Fruit fly (Drosophila melanogaster) whole organism, embryonic: ENCODE measurements around the gene Gad1.
A peak's percentile ranks its signal among the peaks of the same experiment; 100 is the strongest.

Experiments
- Asciz ChIP-seq: fragments of 200-800 bp; sonication (Bioruptor generic); optimal IDR thresholded peaks from 2 replicates; lab custom pipeline; 2017; ENCODE audit warnings: missing biosample characterization, mild to moderate bottlenecking, missing genetic modification characterization, missing genetic modification reagents
- B-H1 ChIP-seq: fragments of 200-800 bp; sonication (Bioruptor generic); IDR thresholded peaks from 3 replicates; pipeline ENCODE4 v1.3.6; 2022; ENCODE audit warnings: missing biosample characterization, missing genetic modification characterization
- BtbVII ChIP-seq: fragments of 200-800 bp; sonication (Bioruptor generic); optimal IDR thresholded peaks from 3 replicates; lab custom pipeline; 2017; ENCODE audit warnings: missing biosample characterization, mild to moderate bottlenecking, missing genetic modification characterization
- CG10431 ChIP-seq: fragments of 200-800 bp; sonication (Bioruptor generic); optimal IDR thresholded peaks from 3 replicates; lab custom pipeline; 2018; ENCODE audit warnings: missing biosample characterization, mild to moderate bottlenecking, missing genetic modification characterization
- CG11456 ChIP-seq: fragments of 200-800 bp; sonication (Bioruptor generic); IDR thresholded peaks from 3 replicates; pipeline ENCODE4 v1.3.6; 2022; ENCODE audit warnings: missing biosample characterization, missing genetic modification characterization
- CG12071 ChIP-seq: fragments of 200-800 bp; sonication (Bioruptor generic); optimal IDR thresholded peaks from 3 replicates; lab custom pipeline; 2018; ENCODE audit warnings: missing biosample characterization, mild to moderate bottlenecking, missing genetic modification characterization
- CG12155 ChIP-seq: fragments of 200-800 bp; sonication (Bioruptor generic); optimal IDR thresholded peaks from 3 replicates; lab custom pipeline; 2016; ENCODE audit warnings: missing biosample characterization, missing genetic modification characterization
- CG13287 ChIP-seq: fragments of 200-800 bp; sonication (Bioruptor generic); IDR thresholded peaks from 2 replicates; pipeline ENCODE4 v1.3.6; 2022; ENCODE audit warnings: missing biosample characterization, missing genetic modification characterization; ENCODE audit not compliant: partially characterized antibody
- CG18764 ChIP-seq: fragments of 200-800 bp; sonication (Bioruptor generic); optimal IDR thresholded peaks from 3 replicates; lab custom pipeline; 2016; ENCODE audit warnings: missing biosample characterization, missing genetic modification characterization
- CG3163 ChIP-seq: fragments of 200-800 bp; sonication (Bioruptor generic); optimal IDR thresholded peaks from 3 replicates; lab custom pipeline; 2016; ENCODE audit warnings: missing biosample characterization, missing genetic modification characterization
- CG32772 ChIP-seq: fragments of 200-800 bp; sonication (Bioruptor generic); IDR thresholded peaks from 2 replicates; pipeline ENCODE4 v1.3.6; 2022; ENCODE audit warnings: missing biosample characterization, missing genetic modification characterization
- CG3281 ChIP-seq: fragments of 200-800 bp; sonication (Bioruptor generic); optimal IDR thresholded peaks from 3 replicates; lab custom pipeline; 2017; ENCODE audit warnings: missing biosample characterization, mild to moderate bottlenecking, missing genetic modification characterization
- CG42726 ChIP-seq: fragments of 200-800 bp; sonication (Bioruptor generic); IDR thresholded peaks from 2 replicates; pipeline ENCODE4 v1.3.6; 2022; ENCODE audit warnings: missing biosample characterization, missing genetic modification characterization; ENCODE audit not compliant: partially characterized antibody
- CG4617 ChIP-seq: fragments of 200-800 bp; sonication (Bioruptor generic); optimal IDR thresholded peaks from 3 replicates; lab custom pipeline; 2016; ENCODE audit warnings: missing biosample characterization, missing genetic modification characterization, borderline replicate concordance
- CG5180 ChIP-seq: fragments of 200-800 bp; sonication (Bioruptor generic); optimal IDR thresholded peaks from 3 replicates; lab custom pipeline; 2017; ENCODE audit warnings: missing biosample characterization, missing genetic modification characterization, mild to moderate bottlenecking, moderate library complexity, missing genetic modification reagents
- CG6791 ChIP-seq: fragments of 200-800 bp; sonication (Bioruptor generic); IDR thresholded peaks from 3 replicates; pipeline ENCODE4 v1.3.6; 2022; ENCODE audit warnings: missing biosample characterization, missing genetic modification characterization; ENCODE audit not compliant: partially characterized antibody
- CG8478 ChIP-seq: fragments of >200 bp; optimal IDR thresholded peaks from 2 replicates; lab custom pipeline; 2018
- CG8924 ChIP-seq: fragments of 200-800 bp; optimal IDR thresholded peaks from 3 replicates; lab custom pipeline; 2019; ENCODE audit warnings: missing biosample characterization, mild to moderate bottlenecking, missing genetic modification characterization, moderate library complexity
- Dip3 ChIP-seq: fragments of 200-800 bp; sonication (Bioruptor generic); optimal IDR thresholded peaks from 3 replicates; lab custom pipeline; 2016; ENCODE audit warnings: missing biosample characterization, missing genetic modification characterization
- Dref ChIP-seq: fragments of 200-800 bp; sonication (Bioruptor generic); IDR thresholded peaks from 2 replicates; pipeline ENCODE4 v1.3.6; 2022; ENCODE audit warnings: missing biosample characterization, missing genetic modification characterization
- Drgx ChIP-seq: fragments of 200-800 bp; sonication (Bioruptor generic); IDR thresholded peaks from 2 replicates; pipeline ENCODE4 v1.3.6; 2022; ENCODE audit warnings: missing biosample characterization, missing genetic modification characterization
- H2.0 ChIP-seq: fragments of 200-800 bp; sonication (Bioruptor generic); IDR thresholded peaks from 2 replicates; pipeline ENCODE4 v1.3.6; 2022; ENCODE audit warnings: missing biosample characterization, missing genetic modification characterization
- HmgD ChIP-seq: fragments of 200-800 bp; sonication (Bioruptor generic); optimal IDR thresholded peaks from 3 replicates; lab custom pipeline; 2016; ENCODE audit warnings: missing biosample characterization, missing genetic modification characterization
- Mes4 ChIP-seq: fragments of 200-800 bp; sonication (Bioruptor generic); optimal IDR thresholded peaks from 2 replicates; lab custom pipeline; 2016; ENCODE audit warnings: missing biosample characterization, missing genetic modification characterization
- Ravus ChIP-seq: fragments of 200-800 bp; sonication (Bioruptor generic); IDR thresholded peaks from 2 replicates; pipeline ENCODE4 v1.3.6; 2022; ENCODE audit warnings: missing biosample characterization, missing genetic modification characterization
- Rx ChIP-seq: fragments of 200-800 bp; sonication (Bioruptor generic); IDR thresholded peaks from 2 replicates; pipeline ENCODE4 v1.3.6; 2022; ENCODE audit warnings: missing biosample characterization, missing genetic modification characterization
- Scr ChIP-seq: fragments of 200-800 bp; sonication (Bioruptor generic); IDR thresholded peaks from 2 replicates; pipeline ENCODE4 v1.3.6; 2022; ENCODE audit warnings: missing biosample characterization, missing genetic modification characterization; ENCODE audit not compliant: partially characterized antibody
- Vsx1 ChIP-seq: fragments of 200-800 bp; sonication (Bioruptor generic); optimal IDR thresholded peaks from 2 replicates; lab custom pipeline; 2017; ENCODE audit warnings: missing biosample characterization, mild to moderate bottlenecking, missing genetic modification characterization, missing genetic modification reagents
- ab ChIP-seq: fragments of 200-800 bp; sonication (Bioruptor generic); optimal IDR thresholded peaks from 2 replicates; lab custom pipeline; 2016; ENCODE audit warnings: missing biosample characterization, missing genetic modification characterization
- bowl ChIP-seq: fragments of 200-800 bp; sonication (Bioruptor generic); IDR thresholded peaks from 2 replicates; pipeline ENCODE4 v1.3.6; 2022; ENCODE audit warnings: missing biosample characterization, missing genetic modification characterization
- dan ChIP-seq: fragments of 200-800 bp; sonication (Bioruptor generic); IDR thresholded peaks from 2 replicates; pipeline ENCODE4 v1.3.6; 2022; ENCODE audit warnings: missing biosample characterization, missing genetic modification characterization
- disco-r ChIP-seq: fragments of 200-800 bp; sonication (Bioruptor generic); optimal IDR thresholded peaks from 2 replicates; lab custom pipeline; 2016; ENCODE audit warnings: missing biosample characterization, missing genetic modification characterization
- gcm2 ChIP-seq: fragments of 200-800 bp; sonication (Bioruptor generic); optimal IDR thresholded peaks from 2 replicates; lab custom pipeline; 2016; ENCODE audit warnings: missing biosample characterization, missing genetic modification characterization
- grn ChIP-seq: fragments of 200-800 bp; sonication (Bioruptor generic); optimal IDR thresholded peaks from 3 replicates; lab custom pipeline; 2017; ENCODE audit warnings: missing biosample characterization, missing genetic modification characterization
- gro ChIP-seq: fragments of 200-800 bp; sonication (Bioruptor generic); optimal IDR thresholded peaks from 2 replicates; lab custom pipeline; 2016; ENCODE audit warnings: missing biosample characterization, missing genetic modification characterization
- lbe ChIP-seq: fragments of 200-800 bp; sonication (Bioruptor generic); optimal IDR thresholded peaks from 2 replicates; lab custom pipeline; 2016; ENCODE audit warnings: missing biosample characterization, mild to moderate bottlenecking, missing genetic modification characterization
- lilli ChIP-seq: fragments of 200-800 bp; sonication (Bioruptor generic); optimal IDR thresholded peaks from 3 replicates; lab custom pipeline; 2016; ENCODE audit warnings: missing biosample characterization, missing genetic modification characterization
- mam ChIP-seq: fragments of 200-800 bp; sonication (Bioruptor generic); optimal IDR thresholded peaks from 3 replicates; lab custom pipeline; 2016; ENCODE audit warnings: missing biosample characterization, missing genetic modification characterization
- pho ChIP-seq: fragments of 200-800 bp; sonication (Bioruptor generic); optimal IDR thresholded peaks from 2 replicates; lab custom pipeline; 2016; ENCODE audit warnings: missing biosample characterization, missing genetic modification characterization
- pnt ChIP-seq: fragments of 200-800 bp; sonication (Bioruptor generic); optimal IDR thresholded peaks from 3 replicates; lab custom pipeline; 2016; ENCODE audit warnings: missing biosample characterization, missing genetic modification characterization
- sens-2 ChIP-seq: fragments of 200-800 bp; sonication (Bioruptor generic); IDR thresholded peaks from 2 replicates; pipeline ENCODE4 v1.3.6; 2022; ENCODE audit warnings: missing biosample characterization, missing genetic modification characterization
- shn ChIP-seq: fragments of 200-800 bp; sonication (Bioruptor generic); optimal IDR thresholded peaks from 3 replicates; lab custom pipeline; 2016; ENCODE audit warnings: missing biosample characterization, missing genetic modification characterization
- slbo ChIP-seq: fragments of 200-800 bp; sonication (Bioruptor generic); IDR thresholded peaks from 2 replicates; pipeline ENCODE4 v1.3.6; 2022; ENCODE audit warnings: missing biosample characterization, missing genetic modification characterization
- slp2 ChIP-seq: fragments of 200-800 bp; sonication (Bioruptor generic); optimal IDR thresholded peaks from 2 replicates; lab custom pipeline; 2016; ENCODE audit warnings: missing biosample characterization, missing genetic modification characterization
- ssp ChIP-seq: fragments of 200-800 bp; sonication (Bioruptor generic); IDR thresholded peaks from 2 replicates; pipeline ENCODE4 v1.3.6; 2022; ENCODE audit warnings: missing biosample characterization, missing genetic modification characterization
- stwl ChIP-seq: fragments of 200-800 bp; sonication (Bioruptor generic); optimal IDR thresholded peaks from 3 replicates; lab custom pipeline; 2018; ENCODE audit warnings: missing biosample characterization, mild to moderate bottlenecking, missing genetic modification characterization, moderate library complexity
- tna ChIP-seq: fragments of 200-800 bp; sonication (Bioruptor generic); IDR thresholded peaks from 2 replicates; pipeline ENCODE4 v1.3.6; 2022; ENCODE audit warnings: missing biosample characterization, missing genetic modification characterization; ENCODE audit not compliant: partially characterized antibody
- trh ChIP-seq: fragments of 200-800 bp; sonication (Bioruptor generic); optimal IDR thresholded peaks from 2 replicates; lab custom pipeline; 2016; ENCODE audit warnings: missing biosample characterization, missing genetic modification characterization
- vfl ChIP-seq: fragments of 200-800 bp; sonication (Bioruptor generic); optimal IDR thresholded peaks from 2 replicates; lab custom pipeline; 2016; ENCODE audit warnings: missing biosample characterization, missing genetic modification characterization
- wek ChIP-seq: fragments of 200-800 bp; sonication (Bioruptor generic); optimal IDR thresholded peaks from 3 replicates; lab custom pipeline; 2018; ENCODE audit warnings: missing biosample characterization, mild to moderate bottlenecking, missing genetic modification characterization, moderate library complexity

Gad1 gene

dm6 chr3L:4133724-4134678 is 45.5 kb upstream of the Gad1 start, which contains the start of gene ens (continued):
- TF ChIP-seq CG18764 (GFP tag; lab: Kevin White, UChicago) (no peak), CG3281 (no peak), HmgD (GFP tag; lab: Kevin White, UChicago) (no peak), gro (GFP tag; lab: Kevin White, UChicago) (no peak), BtbVII (GFP tag; lab: Kevin White, UChicago) (peak; percentile 21), tna (GFP tag; lab: Robert Waterston, UW) (no peak), pnt (no peak), CG12071 (GFP tag; lab: Kevin White, UChicago) (no peak), Rx (no peak), CG12155 (GFP tag; lab: Kevin White, UChicago) (no peak), CG8478 (lab: Kevin White, UChicago) (no peak), Vsx1 (GFP tag; lab: Kevin White, UChicago) (no peak), Dip3 (GFP tag; lab: Kevin White, UChicago) (no peak), Drgx (GFP tag; lab: Robert Waterston, UW) (0 out of 2 replicates have a peak, but pooled peaks have one; percentile 28), bowl (GFP tag; lab: Robert Waterston, UW) (no peak), B-H1 (GFP tag; lab: Robert Waterston, UW) (no peak), sens-2 (GFP tag; lab: Robert Waterston, UW) (no peak), vfl (GFP tag; lab: Kevin White, UChicago) (no peak), CG11456 (GFP tag; lab: Robert Waterston, UW) (no peak), CG4617 (GFP tag; lab: Kevin White, UChicago) (peak; percentile 93), ab (GFP tag; lab: Kevin White, UChicago) (no peak), Asciz (GFP tag; lab: Kevin White, UChicago) (no peak), ssp (GFP tag; lab: Robert Waterston, UW) (no peak), CG5180 (GFP tag; lab: Kevin White, UChicago) (no peak), Ravus (GFP tag; lab: Robert Waterston, UW) (no peak), dan (no peak), pho (GFP tag; lab: Kevin White, UChicago) (no peak), grn (no peak), Scr (GFP tag; lab: Robert Waterston, UW) (no peak), lbe (no peak), wek (GFP tag; lab: Kevin White, UChicago) (no peak), slp2 (GFP tag; lab: Kevin White, UChicago) (no peak), gcm2 (no peak), Dref (GFP tag; lab: Robert Waterston, UW) (peak; percentile 35; the same call in 1 of the 2 replicates), CG8924 (no peak), lilli (GFP tag; lab: Kevin White, UChicago) (no peak), Mes4 (GFP tag; lab: Kevin White, UChicago) (no peak), CG42726 (no peak), slbo (no peak), CG13287 (no peak), stwl (peak; percentile 38), CG6791 (GFP tag; lab: Robert Waterston, UW) (no peak), CG10431 (GFP tag; lab: Kevin White, UChicago) (peak; percentile 45), shn (GFP tag; lab: Kevin White, UChicago) (no peak), H2.0 (GFP tag; lab: Robert Waterston, UW) (no peak), CG3163 (peak; percentile 46), CG32772 (GFP tag; lab: Robert Waterston, UW) (no peak), disco-r (GFP tag; lab: Kevin White, UChicago) (no peak), trh (GFP tag; lab: Kevin White, UChicago) (no peak), mam (GFP tag; lab: Kevin White, UChicago) (no peak)
